Worm (Caenorhabditis elegans): ENCODE data around the gene ttr-46.
A peak's percentile ranks its signal among the peaks of the same experiment; 100 is the strongest.

ttr-46 gene

DNA sequence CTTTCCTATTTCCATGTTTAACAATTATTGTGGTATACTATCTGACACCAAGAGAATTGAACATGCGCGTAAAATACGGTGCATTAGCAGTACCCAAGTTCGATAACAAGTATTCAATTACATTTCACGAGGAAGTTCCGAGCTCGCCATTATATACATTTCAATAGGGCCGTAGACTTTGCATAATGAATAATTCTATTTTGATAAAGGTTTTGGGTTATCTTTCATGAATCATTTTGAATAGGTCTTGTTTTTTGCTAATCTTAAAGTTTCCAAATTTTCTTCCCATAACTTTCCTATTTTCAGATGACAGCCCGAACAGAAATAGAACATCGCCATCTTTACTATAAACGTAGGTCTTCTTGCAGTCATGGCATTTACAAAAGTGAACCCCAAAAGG lies 24.8 kb upstream of the ttr-46 start, which contains the start of gene C50H2.13 (continued):
- TF ChIP-seq B0336.3 (GFP tag; IDR thresholded peaks at IDR 0.05) (no peak), xnd-1 (tag; optimal IDR thresholded peaks at IDR 0.05) (no peak), F57C9.4 (tag; optimal IDR thresholded peaks at IDR 0.05) (no peak), bed-1 (GFP tag; IDR thresholded peaks at IDR 0.05) (no peak), F49E8.2 (tag; optimal IDR thresholded peaks at IDR 0.05; ENCODE audit: insufficient read depth) (no peak), ztf-18 (tag; optimal IDR thresholded peaks at IDR 0.05) (no peak)

DNA sequence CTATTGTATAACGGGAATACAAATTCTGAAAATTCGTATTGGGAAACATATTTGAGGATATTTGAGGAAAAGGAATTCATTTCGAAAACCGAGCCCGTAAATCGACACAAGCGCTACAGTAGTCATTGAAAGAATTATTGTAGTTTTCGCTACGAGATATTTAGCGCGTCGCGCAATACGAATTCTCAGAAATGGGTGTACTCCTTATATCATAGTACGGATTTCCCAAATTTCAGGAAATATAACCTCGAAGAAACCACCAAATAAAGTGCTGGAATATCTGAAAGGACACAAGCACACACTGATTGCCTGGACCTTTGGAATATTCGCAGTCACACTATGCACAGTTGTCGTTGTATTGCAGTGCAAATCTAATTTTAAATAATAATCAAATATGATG lies 23.7 kb upstream of the ttr-46 start:
- TF ChIP-seq lsl-1 (GFP tag; optimal IDR thresholded peaks at IDR 0.05) = peak; percentile 56
- TF ChIP-seq nfyb-1 (GFP tag; IDR thresholded peaks at IDR 0.05) = 0 out of 2 replicates have a peak, but pooled peaks have one; percentile 53
- TF ChIP-seq unc-62 (GFP tag; optimal IDR thresholded peaks at IDR 0.05) = no peak
- TF ChIP-seq hrde-1 (tag; optimal IDR thresholded peaks at IDR 0.05; ENCODE audit: borderline replicate concordance) = peak; percentile 35

- TF ChIP-seq Y53G8AR.9 (GFP tag; conservative IDR thresholded peaks at IDR 0.05) (0 out of 2 replicates have a peak, but pooled peaks have one; percentile 44), let-607 (tag; optimal IDR thresholded peaks at IDR 0.05) (peak; percentile 43 to 49), nhr-80 (tag; optimal IDR thresholded peaks at IDR 0.05) (peak; percentile 60), egl-18 (GFP tag; IDR thresholded peaks at IDR 0.05) (no peak), unc-130 (GFP tag; optimal IDR thresholded peaks at IDR 0.05) (no peak)
Measured at ce11 chrV:9927954-9928353, 23.1 kb upstream of the ttr-46 start.

DNA sequence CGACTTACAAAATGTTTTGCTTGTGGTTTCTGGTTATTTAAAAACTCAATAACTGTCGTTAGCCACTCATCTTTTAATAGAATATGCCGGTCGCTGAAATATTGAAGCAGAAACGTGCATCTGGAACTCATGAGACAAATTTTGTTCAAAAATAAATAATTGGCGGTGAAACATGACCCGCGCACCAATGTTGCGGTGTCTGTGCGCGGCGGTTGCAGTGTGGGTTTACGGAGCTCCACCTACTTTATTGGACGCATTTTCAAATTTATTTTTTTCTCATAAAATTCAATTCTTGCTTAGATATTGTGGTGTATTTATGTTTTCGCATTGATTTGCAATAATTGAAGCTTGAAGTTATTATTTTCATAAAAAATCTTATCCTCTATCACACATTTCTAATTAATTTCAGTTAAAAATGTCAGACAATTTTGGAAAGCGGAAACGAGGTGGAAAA lies 20.4 kb upstream of the ttr-46 start, which contains the start of the genes rmh-2 and suds-3:
Gene rmh-2 (minus strand): TSS at position 164 of the 454 bp plus-strand sequence.
Gene suds-3 (plus strand): TSS at position 404 of the 454 bp plus-strand sequence.
- TF ChIP-seq die-1 (tag; optimal IDR thresholded peaks at IDR 0.05) = no peak
- peak; percentile 37 for TF ChIP-seq F23B12.7 (tag; optimal IDR thresholded peaks at IDR 0.05; ENCODE audit: insufficient read depth)
- peak; percentile 35; the same call in 1 of the 2 replicates for TF ChIP-seq madf-6 (GFP tag; IDR thresholded peaks at IDR 0.05)
- no peak for TF ChIP-seq ceh-27 (GFP tag; optimal IDR thresholded peaks at IDR 0.05)
- TF ChIP-seq efl-1 (GFP tag; optimal IDR thresholded peaks at IDR 0.05) = peak; percentile 61
- no peak for TF ChIP-seq F57A8.1 (GFP tag; optimal IDR thresholded peaks at IDR 0.05)
- no peak for TF ChIP-seq repo-1 (tag; optimal IDR thresholded peaks at IDR 0.05)
- TF ChIP-seq madf-3 (GFP tag; IDR thresholded peaks at IDR 0.05) = no peak
- TF ChIP-seq dpl-1 (GFP tag; optimal IDR thresholded peaks at IDR 0.05) = peak; percentile 20
- no peak for TF ChIP-seq F49E8.2 (tag; optimal IDR thresholded peaks at IDR 0.05; ENCODE audit: insufficient read depth)
- peak; percentile 7 for TF ChIP-seq lsl-1 (GFP tag; optimal IDR thresholded peaks at IDR 0.05)

ce11 chrV:9937435-9937834 lies 13.6 kb upstream of the ttr-46 start, which contains the start of gene srj-33:
TSS of gene srj-33 (minus strand) at chrV:9937535.
- TF ChIP-seq snpc-3.4 (tag; optimal IDR thresholded peaks at IDR 0.05) = no peak
- no peak for TF ChIP-seq lin-54 (GFP tag; optimal IDR thresholded peaks at IDR 0.05)
- TF ChIP-seq F23B12.7 (tag; optimal IDR thresholded peaks at IDR 0.05; ENCODE audit: insufficient read depth) = no peak
- no peak for TF ChIP-seq sptf-2 (GFP tag; optimal IDR thresholded peaks at IDR 0.05)
- TF ChIP-seq ceh-79 (tag; optimal IDR thresholded peaks at IDR 0.05) = no peak
- TF ChIP-seq nhr-120 (GFP tag; IDR thresholded peaks at IDR 0.05) = no peak
- TF ChIP-seq athp-1 (tag; optimal IDR thresholded peaks at IDR 0.05) = no peak
- TF ChIP-seq hmg-20 (GFP tag; IDR thresholded peaks at IDR 0.05) = no peak
- TF ChIP-seq mcd-1 (GFP tag; IDR thresholded peaks at IDR 0.05) = no peak
- TF ChIP-seq C17E4.6 (GFP tag; IDR thresholded peaks at IDR 0.05) = no peak
- no peak for TF ChIP-seq madf-3 (GFP tag; IDR thresholded peaks at IDR 0.05)
- TF ChIP-seq ztf-26 (tag; optimal IDR thresholded peaks at IDR 0.05) = no peak
- TF ChIP-seq rcor-1 (GFP tag; IDR thresholded peaks at IDR 0.05) = no peak
- TF ChIP-seq lsy-27 (tag; optimal IDR thresholded peaks at IDR 0.05; ENCODE audit: borderline replicate concordance, insufficient read depth) = no peak
- no peak for TF ChIP-seq ztf-22 (GFP tag; optimal IDR thresholded peaks at IDR 0.05)
- TF ChIP-seq hlh-12 (tag; optimal IDR thresholded peaks at IDR 0.05) = no peak
- no peak for TF ChIP-seq sea-2 (GFP tag; IDR thresholded peaks at IDR 0.05)
- TF ChIP-seq D2030.7 (GFP tag; IDR thresholded peaks at IDR 0.05) = no peak
- no peak for TF ChIP-seq Y67H2A.10 (GFP tag; conservative IDR thresholded peaks at IDR 0.05)

Data from whole organism, young adult.